Fruit fly (Drosophila melanogaster) S2 (cell line): ENCODE data around the gene ftz-f1.

Experiments
- CG8478 ChIP-seq: fragments of >200 bp; optimal IDR thresholded peaks from 2 replicates; lab custom pipeline; 2018
- CTCF ChIP-seq, 2 experiments: fragments of >200 bp; optimal IDR thresholded peaks; 2 replicates each; lab custom pipeline; 2018

DNA sequence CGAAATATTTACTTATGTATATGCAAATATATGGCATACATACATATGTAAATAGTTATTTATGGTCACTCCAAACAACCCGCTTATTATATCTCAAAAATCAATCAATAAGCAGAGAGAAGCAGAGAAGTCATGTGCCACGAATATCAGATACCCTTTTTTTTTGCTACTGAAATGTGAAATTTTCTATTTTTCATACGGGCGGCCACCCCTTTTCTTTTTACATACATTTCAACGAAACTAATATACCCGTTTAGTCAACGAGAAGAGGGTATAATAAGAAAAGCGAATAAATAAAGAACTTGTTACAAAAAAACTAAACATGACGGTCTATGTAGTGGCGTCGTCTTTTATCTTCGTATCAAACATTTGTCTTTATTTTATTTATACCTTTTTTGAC is 16.5 kb downstream of the ftz-f1 start:
- TF ChIP-seq CG8478 (no peak), CTCF (optimal IDR thresholded peaks at IDR 0.05; lab: Kevin White, UChicago) (no peak)
